Worm (Caenorhabditis elegans) whole organism, L4 larva: ENCODE measurements around the gene gldi-6.

Experiments used
- aly-2 ChIP-seq: sonication (generic microtip); optimal IDR thresholded peaks from 2 replicates; lab custom pipeline; 2018; ENCODE audit warnings: missing biosample characterization, missing genetic modification characterization
- ama-1 ChIP-seq: fragments of 150-350 bp; optimal IDR thresholded peaks from 2 replicates; lab custom pipeline; 2014; ENCODE audit warnings: inconsistent platforms, mixed read lengths
- daf-8 ChIP-seq: fragments of 200-800 bp; sonication (Bioruptor generic); IDR thresholded peaks from 2 replicates; pipeline ENCODE4 v1.3.6; 2022; ENCODE audit warnings: missing genetic modification characterization, missing compliant biosample characterization
- egl-43 ChIP-seq: fragments of 200-800 bp; sonication (Bioruptor generic); IDR thresholded peaks from 2 replicates; pipeline ENCODE4 v1.3.6; 2022; ENCODE audit warnings: missing genetic modification reagents, missing genetic modification characterization, missing compliant biosample characterization
- lim-7 ChIP-seq: fragments of 200-800 bp; sonication (Bioruptor generic); IDR thresholded peaks from 2 replicates; pipeline ENCODE4 v1.3.6; 2022; ENCODE audit warnings: missing genetic modification characterization, missing compliant biosample characterization
- lin-39 ChIP-seq: fragments of 150-350 bp; optimal IDR thresholded peaks from 2 replicates; lab custom pipeline; 2014; ENCODE audit warnings: missing biosample characterization, missing genetic modification reagents, missing genetic modification characterization
- lsy-2 ChIP-seq, 2 experiments: fragments of 150-350 bp in 1 of 2; sonication (generic microtip) in 1 of 2; optimal IDR thresholded peaks; 2 replicates each; lab custom pipeline; 2014 to 2017; ENCODE audit warnings: missing biosample characterization in 2 of 2, missing genetic modification characterization in 2 of 2
- nhr-10 ChIP-seq: fragments of 150-350 bp; optimal IDR thresholded peaks from 2 replicates; lab custom pipeline; 2014; ENCODE audit warnings: missing biosample characterization, missing genetic modification characterization
- nhr-11 ChIP-seq: fragments of 150-350 bp; optimal IDR thresholded peaks from 2 replicates; lab custom pipeline; 2014; ENCODE audit warnings: missing biosample characterization, missing genetic modification characterization
- nhr-237 ChIP-seq: sonication (generic microtip); optimal IDR thresholded peaks from 2 replicates; lab custom pipeline; 2017; ENCODE audit warnings: missing biosample characterization, missing genetic modification characterization
- nhr-6 ChIP-seq: fragments of 150-350 bp; optimal IDR thresholded peaks from 2 replicates; lab custom pipeline; 2014; ENCODE audit warnings: missing biosample characterization, missing genetic modification characterization
- nhr-77 ChIP-seq: fragments of 150-350 bp; optimal IDR thresholded peaks from 2 replicates; lab custom pipeline; 2014; ENCODE audit warnings: missing biosample characterization, missing genetic modification characterization
- spr-3 ChIP-seq: fragments of 200-800 bp; sonication (Bioruptor generic); optimal IDR thresholded peaks from 2 replicates; lab custom pipeline; 2018; ENCODE audit warnings: mild to moderate bottlenecking, missing genetic modification characterization, missing compliant biosample characterization
- ztf-11 ChIP-seq: fragments of 150-350 bp; optimal IDR thresholded peaks from 2 replicates; lab custom pipeline; 2014; ENCODE audit warnings: missing biosample characterization, missing genetic modification characterization

ce11 chrII:3447906-3448305 is 1.2 kb downstream of the gldi-6 start, which contains the start of gene C16C8.21:
- no peak for TF ChIP-seq daf-8 (GFP tag; lab: Robert Waterston, UW)
- no peak for TF ChIP-seq nhr-237 (tag; lab: Kevin White, UChicago)
- TF ChIP-seq nhr-11 (tag; lab: Kevin White, UChicago): no peak
- no peak for TF ChIP-seq ztf-11
- no peak for TF ChIP-seq ama-1 (lab: Kevin White, UChicago)
- no peak for TF ChIP-seq lim-7
- TF ChIP-seq spr-3 (GFP tag; lab: Kevin White, UChicago): no peak
- TF ChIP-seq nhr-10: no peak
- no peak for TF ChIP-seq aly-2 (tag; lab: Kevin White, UChicago)
- no peak for TF ChIP-seq nhr-6
- TF ChIP-seq egl-43 (GFP tag; lab: Robert Waterston, UW): no peak
- TF ChIP-seq nhr-77 (tag; lab: Kevin White, UChicago): no peak
- TF ChIP-seq lin-39 (tag; lab: Kevin White, UChicago): no peak
- no peak for TF ChIP-seq lsy-2 (tag; optimal IDR thresholded peaks at IDR 0.05; lab: Kevin White, UChicago)
